Fruit fly (Drosophila melanogaster) whole organism, embryonic: ENCODE measurements around the gene SecS.
A peak's percentile ranks its signal among the peaks of the same experiment; 100 is the strongest.

Experiments
- Ada2b ChIP-seq: fragments of 200-800 bp; sonication (Bioruptor generic); IDR thresholded peaks from 2 replicates; pipeline ENCODE4 v1.3.6; 2022; ENCODE audit warnings: missing biosample characterization, missing genetic modification characterization
- BtbVII ChIP-seq: fragments of 200-800 bp; sonication (Bioruptor generic); optimal IDR thresholded peaks from 3 replicates; lab custom pipeline; 2017; ENCODE audit warnings: missing biosample characterization, mild to moderate bottlenecking, missing genetic modification characterization
- CG11247 ChIP-seq: fragments of 200-800 bp; sonication (Bioruptor generic); IDR thresholded peaks from 2 replicates; pipeline ENCODE4 v1.3.6; 2022; ENCODE audit warnings: missing biosample characterization, missing genetic modification characterization
- CG12659 ChIP-seq: fragments of 200-800 bp; sonication (Bioruptor generic); optimal IDR thresholded peaks from 3 replicates; lab custom pipeline; 2017; ENCODE audit warnings: mild to moderate bottlenecking, missing biosample characterization, missing genetic modification reagents, missing genetic modification characterization
- CG13123 ChIP-seq: fragments of 200-800 bp; sonication (Bioruptor generic); optimal IDR thresholded peaks from 2 replicates; lab custom pipeline; 2016; ENCODE audit warnings: missing biosample characterization, missing genetic modification characterization
- CG13296 ChIP-seq: fragments of 200-800 bp; sonication (Bioruptor generic); optimal IDR thresholded peaks from 3 replicates; lab custom pipeline; 2018; ENCODE audit warnings: missing biosample characterization, mild to moderate bottlenecking, missing genetic modification characterization
- CG14667 ChIP-seq: fragments of 200-800 bp; sonication (Bioruptor generic); IDR thresholded peaks from 2 replicates; pipeline ENCODE4 v1.3.6; 2022; ENCODE audit warnings: missing biosample characterization, missing genetic modification characterization
- CG15514 ChIP-seq: fragments of 200-800 bp; sonication (Bioruptor generic); optimal IDR thresholded peaks from 3 replicates; lab custom pipeline; 2017; ENCODE audit warnings: missing biosample characterization, missing genetic modification characterization, mild to moderate bottlenecking, moderate library complexity, missing genetic modification reagents
- CG15601 ChIP-seq: fragments of 200-800 bp; sonication (Bioruptor generic); optimal IDR thresholded peaks from 3 replicates; lab custom pipeline; 2019; ENCODE audit warnings: missing biosample characterization, mild to moderate bottlenecking, missing genetic modification characterization, moderate library complexity
- CG17361 ChIP-seq: fragments of 200-800 bp; sonication (Bioruptor generic); IDR thresholded peaks from 3 replicates; pipeline ENCODE4 v1.3.6; 2022; ENCODE audit warnings: missing biosample characterization, missing genetic modification characterization
- CG18476 ChIP-seq: fragments of 200-800 bp; sonication (Bioruptor generic); optimal IDR thresholded peaks from 2 replicates; lab custom pipeline; 2016; ENCODE audit warnings: missing biosample characterization, mild to moderate bottlenecking, missing genetic modification characterization
- CG4282 ChIP-seq: fragments of 200-800 bp; sonication (Bioruptor generic); optimal IDR thresholded peaks from 2 replicates; lab custom pipeline; 2016; ENCODE audit warnings: missing biosample characterization, missing genetic modification characterization
- CG7745 ChIP-seq: fragments of 200-800 bp; sonication (Bioruptor generic); optimal IDR thresholded peaks from 2 replicates; lab custom pipeline; 2018; ENCODE audit warnings: missing biosample characterization, mild to moderate bottlenecking, missing genetic modification characterization, moderate library complexity
- CG7786 ChIP-seq: fragments of 200-800 bp; sonication (Bioruptor generic); optimal IDR thresholded peaks from 2 replicates; lab custom pipeline; 2016; ENCODE audit warnings: missing biosample characterization, missing genetic modification characterization
- CG7928 ChIP-seq: fragments of 200-800 bp; sonication (Bioruptor generic); optimal IDR thresholded peaks from 2 replicates; lab custom pipeline; 2017; ENCODE audit warnings: missing biosample characterization, mild to moderate bottlenecking, missing genetic modification characterization
- CG7963 ChIP-seq: fragments of 200-800 bp; sonication (Bioruptor generic); IDR thresholded peaks from 3 replicates; pipeline ENCODE4 v1.3.6; 2022; ENCODE audit warnings: missing biosample characterization, missing genetic modification characterization; ENCODE audit not compliant: partially characterized antibody
- D19A ChIP-seq: fragments of 200-800 bp; optimal IDR thresholded peaks from 3 replicates; lab custom pipeline; 2019; ENCODE audit warnings: missing biosample characterization, mild to moderate bottlenecking, missing genetic modification characterization, moderate library complexity
- Doc3 ChIP-seq: fragments of 200-800 bp; sonication (Bioruptor generic); IDR thresholded peaks from 3 replicates; pipeline ENCODE4 v1.3.6; 2022; ENCODE audit warnings: missing biosample characterization, missing genetic modification characterization; ENCODE audit not compliant: partially characterized antibody
- ERR ChIP-seq: fragments of 200-800 bp; sonication (Bioruptor generic); optimal IDR thresholded peaks from 2 replicates; lab custom pipeline; 2016; ENCODE audit warnings: missing biosample characterization, missing genetic modification characterization
- HmgZ ChIP-seq: fragments of 200-800 bp; sonication (Bioruptor generic); optimal IDR thresholded peaks from 2 replicates; lab custom pipeline; 2018; ENCODE audit warnings: missing biosample characterization, mild to moderate bottlenecking, missing genetic modification characterization
- Meics ChIP-seq: fragments of 200-800 bp; sonication (Bioruptor generic); optimal IDR thresholded peaks from 2 replicates; lab custom pipeline; 2017; ENCODE audit warnings: missing biosample characterization, mild to moderate bottlenecking, missing genetic modification characterization
- Nf-YC ChIP-seq: fragments of 200-800 bp; optimal IDR thresholded peaks from 3 replicates; lab custom pipeline; 2019; ENCODE audit warnings: missing biosample characterization, mild to moderate bottlenecking, missing genetic modification characterization, moderate library complexity
- Pdp1 ChIP-seq, 2 experiments: fragments of 200-800 bp; sonication (Bioruptor generic); optimal IDR thresholded peaks; 3 replicates each; lab custom pipeline; 2016; ENCODE audit warnings: missing biosample characterization in 2 of 2, missing genetic modification characterization in 2 of 2, mild to moderate bottlenecking in 1 of 2, moderate library complexity in 1 of 2
- Six4 ChIP-seq: fragments of 200-800 bp; sonication (Bioruptor generic); optimal IDR thresholded peaks from 2 replicates; lab custom pipeline; 2016; ENCODE audit warnings: missing biosample characterization, missing genetic modification characterization
- bab2 ChIP-seq: fragments of 200-800 bp; sonication (Bioruptor generic); optimal IDR thresholded peaks from 2 replicates; lab custom pipeline; 2016; ENCODE audit warnings: missing biosample characterization, missing genetic modification characterization
- bigmax ChIP-seq: fragments of 200-800 bp; sonication (Bioruptor generic); optimal IDR thresholded peaks from 2 replicates; lab custom pipeline; 2018; ENCODE audit warnings: missing biosample characterization, mild to moderate bottlenecking, missing genetic modification characterization
- bsh ChIP-seq, 2 experiments: fragments of 200-800 bp; sonication (Bioruptor generic); optimal IDR thresholded peaks; 2 replicates each; lab custom pipeline; 2017 to 2018; ENCODE audit warnings: mild to moderate bottlenecking in 2 of 2, missing biosample characterization in 2 of 2, missing genetic modification characterization in 2 of 2, moderate library complexity in 1 of 2
- cato ChIP-seq: fragments of 200-800 bp; sonication (Bioruptor generic); optimal IDR thresholded peaks from 2 replicates; lab custom pipeline; 2016; ENCODE audit warnings: missing biosample characterization, missing genetic modification characterization, borderline replicate concordance
- caup ChIP-seq: fragments of 200-800 bp; sonication (Bioruptor generic); optimal IDR thresholded peaks from 3 replicates; lab custom pipeline; 2017; ENCODE audit warnings: missing biosample characterization, mild to moderate bottlenecking, missing genetic modification characterization, moderate library complexity; ENCODE audit not compliant: severe bottlenecking
- ci ChIP-seq: fragments of 200-800 bp; sonication (Bioruptor generic); IDR thresholded peaks from 3 replicates; pipeline ENCODE4 v1.3.6; 2022; ENCODE audit warnings: missing biosample characterization, missing genetic modification characterization
- corto ChIP-seq: fragments of 200-800 bp; sonication (Bioruptor generic); optimal IDR thresholded peaks from 2 replicates; lab custom pipeline; 2016; ENCODE audit warnings: missing biosample characterization, mild to moderate bottlenecking, missing genetic modification characterization, moderate library complexity
- crp ChIP-seq, 2 experiments: fragments of 200-800 bp; sonication (Bioruptor generic); optimal IDR thresholded peaks; 2 replicates in 1 of 2; 3 replicates in 1 of 2; lab custom pipeline; 2017; ENCODE audit warnings: missing biosample characterization in 2 of 2, missing genetic modification characterization in 2 of 2, mild to moderate bottlenecking in 1 of 2, moderate library complexity in 1 of 2
- dimm ChIP-seq: fragments of 200-800 bp; sonication (Bioruptor generic); IDR thresholded peaks from 2 replicates; pipeline ENCODE4 v1.3.6; 2022; ENCODE audit warnings: missing biosample characterization, missing genetic modification characterization
- ems ChIP-seq: fragments of 200-800 bp; sonication (Bioruptor generic); optimal IDR thresholded peaks from 3 replicates; lab custom pipeline; 2016; ENCODE audit warnings: missing biosample characterization, missing genetic modification characterization
- gcm ChIP-seq: fragments of 200-800 bp; sonication (Bioruptor generic); optimal IDR thresholded peaks from 2 replicates; lab custom pipeline; 2019; ENCODE audit warnings: missing biosample characterization, mild to moderate bottlenecking, missing genetic modification characterization, moderate library complexity
- her ChIP-seq: fragments of 200-800 bp; sonication (Bioruptor generic); optimal IDR thresholded peaks from 2 replicates; lab custom pipeline; 2016; ENCODE audit warnings: missing biosample characterization, missing genetic modification characterization
- hth ChIP-seq: fragments of >200 bp; optimal IDR thresholded peaks from 2 replicates; lab custom pipeline; 2017; ENCODE audit warnings: inconsistent platforms
- kah ChIP-seq: fragments of 200-800 bp; sonication (Bioruptor generic); optimal IDR thresholded peaks from 2 replicates; lab custom pipeline; 2018; ENCODE audit warnings: missing biosample characterization, mild to moderate bottlenecking, missing genetic modification characterization
- lab ChIP-seq: fragments of 200-800 bp; sonication (Bioruptor generic); optimal IDR thresholded peaks from 3 replicates; lab custom pipeline; 2017; ENCODE audit warnings: missing biosample characterization, missing genetic modification characterization, mild to moderate bottlenecking, moderate library complexity, missing genetic modification reagents
- pb ChIP-seq: fragments of 200-800 bp; sonication (Bioruptor generic); optimal IDR thresholded peaks from 3 replicates; lab custom pipeline; 2016; ENCODE audit warnings: missing biosample characterization, missing genetic modification characterization
- pfk ChIP-seq: fragments of 200-800 bp; sonication (Bioruptor generic); optimal IDR thresholded peaks from 2 replicates; lab custom pipeline; 2018; ENCODE audit warnings: missing biosample characterization, mild to moderate bottlenecking, missing genetic modification characterization, moderate library complexity
- phol ChIP-seq: fragments of 200-800 bp; sonication (Bioruptor generic); optimal IDR thresholded peaks from 3 replicates; lab custom pipeline; 2018; ENCODE audit warnings: missing biosample characterization, mild to moderate bottlenecking, missing genetic modification characterization, moderate library complexity
- pita ChIP-seq: fragments of 200-800 bp; sonication (Bioruptor generic); optimal IDR thresholded peaks from 2 replicates; lab custom pipeline; 2017; ENCODE audit warnings: missing biosample characterization, mild to moderate bottlenecking, missing genetic modification characterization
- row ChIP-seq: fragments of 200-800 bp; sonication (Bioruptor generic); IDR thresholded peaks from 3 replicates; pipeline ENCODE4 v1.3.6; 2022; ENCODE audit warnings: missing biosample characterization, missing genetic modification characterization
- sd ChIP-seq: fragments of 200-800 bp; sonication (Bioruptor generic); optimal IDR thresholded peaks from 3 replicates; lab custom pipeline; 2018; ENCODE audit warnings: missing biosample characterization, mild to moderate bottlenecking, missing genetic modification characterization, moderate library complexity
- sima ChIP-seq: fragments of 200-800 bp; sonication (Bioruptor generic); optimal IDR thresholded peaks from 2 replicates; lab custom pipeline; 2016; ENCODE audit warnings: missing biosample characterization, missing genetic modification characterization
- twi ChIP-seq: fragments of 200-800 bp; optimal IDR thresholded peaks from 2 replicates; lab custom pipeline; 2019; ENCODE audit warnings: missing biosample characterization, mild to moderate bottlenecking, missing genetic modification characterization, moderate library complexity
- tx ChIP-seq: fragments of 200-800 bp; sonication (Bioruptor generic); optimal IDR thresholded peaks from 2 replicates; lab custom pipeline; 2016; ENCODE audit warnings: missing biosample characterization, missing genetic modification characterization
- wor ChIP-seq: fragments of 200-800 bp; sonication (Bioruptor generic); IDR thresholded peaks from 2 replicates; pipeline ENCODE4 v1.3.6; 2022; ENCODE audit warnings: missing biosample characterization, missing genetic modification characterization

SecS gene

dm6 chr3R:5622985-5623630, 21.9 kb downstream of the SecS start (continued):
- TF ChIP-seq ERR (GFP tag; lab: Kevin White, UChicago) = peak; percentile 68
- TF ChIP-seq wor = no peak
- peak; percentile 87 for TF ChIP-seq CG15601 (tag; lab: Kevin White, UChicago)
- TF ChIP-seq CG18476 (GFP tag; lab: Kevin White, UChicago) = peak; percentile 64
- peak; percentile 67 for TF ChIP-seq Six4 (GFP tag; lab: Kevin White, UChicago)
- no peak for TF ChIP-seq dimm
- peak; percentile 53 for TF ChIP-seq sima (GFP tag; lab: Kevin White, UChicago)
- peak; percentile 63 for TF ChIP-seq kah (GFP tag; lab: Kevin White, UChicago)
- peak; percentile 72 for TF ChIP-seq her (GFP tag; lab: Kevin White, UChicago)
- peak; percentile 77 for TF ChIP-seq CG15514 (GFP tag; lab: Kevin White, UChicago)
- TF ChIP-seq CG17361 (GFP tag; lab: Robert Waterston, UW) = no peak
- no peak for TF ChIP-seq CG14667 (GFP tag; lab: Robert Waterston, UW)
- peak; percentile 57 for TF ChIP-seq phol (tag; lab: Kevin White, UChicago)
- peak; percentile 33 for TF ChIP-seq ems (GFP tag; lab: Kevin White, UChicago)
- peak; percentile 54 for TF ChIP-seq cato (GFP tag; lab: Kevin White, UChicago)
- peak; percentile 64 to 88 for TF ChIP-seq crp (GFP tag; optimal IDR thresholded peaks at IDR 0.05; lab: Kevin White, UChicago)
- no peak for TF ChIP-seq hth (lab: Kevin White, UChicago)
- peak; percentile 86 for TF ChIP-seq pfk (GFP tag; lab: Kevin White, UChicago)
- TF ChIP-seq HmgZ (tag; lab: Kevin White, UChicago) = peak; percentile 89
- peak; percentile 82 for TF ChIP-seq BtbVII (GFP tag; lab: Kevin White, UChicago)
- TF ChIP-seq Meics (GFP tag; lab: Kevin White, UChicago) = peak; percentile 78
- peak; percentile 62 for TF ChIP-seq D19A (tag; lab: Kevin White, UChicago)
- TF ChIP-seq bsh (GFP tag; optimal IDR thresholded peaks at IDR 0.05; lab: Kevin White, UChicago) = peak; percentile 11 to 82
- peak; percentile 62 for TF ChIP-seq bigmax
- TF ChIP-seq twi (tag; lab: Kevin White, UChicago) = peak; percentile 72
- peak; percentile 79 for TF ChIP-seq gcm (GFP tag; lab: Kevin White, UChicago)
- TF ChIP-seq tx (GFP tag; lab: Kevin White, UChicago) = no peak
- no peak for TF ChIP-seq CG7928 (GFP tag; lab: Kevin White, UChicago)
- no peak for TF ChIP-seq ci (GFP tag; lab: Robert Waterston, UW)
- peak; percentile 72 for TF ChIP-seq pb
- TF ChIP-seq Doc3 = no peak
- peak; percentile 92 for TF ChIP-seq lab (GFP tag; lab: Kevin White, UChicago)
- TF ChIP-seq corto (GFP tag; lab: Kevin White, UChicago) = no peak
- TF ChIP-seq sd (tag; lab: Kevin White, UChicago) = peak; percentile 48
- TF ChIP-seq Ada2b (GFP tag; lab: Robert Waterston, UW) = no peak
- peak; percentile 22 for TF ChIP-seq CG4282 (GFP tag; lab: Kevin White, UChicago)
- TF ChIP-seq caup (GFP tag; lab: Kevin White, UChicago) = peak; percentile 88
- no peak for TF ChIP-seq pita
- TF ChIP-seq Pdp1 (GFP tag; optimal IDR thresholded peaks at IDR 0.05; lab: Kevin White, UChicago) = peak; percentile 35 to 87
- TF ChIP-seq CG7963 = no peak
- peak; percentile 87 for TF ChIP-seq bab2 (GFP tag; lab: Kevin White, UChicago)
- peak; percentile 43 for TF ChIP-seq Nf-YC (tag; lab: Kevin White, UChicago)
- peak; percentile 76 for TF ChIP-seq CG7745
- TF ChIP-seq CG7786 (GFP tag; lab: Kevin White, UChicago) = peak; percentile 50
- TF ChIP-seq CG13123 (GFP tag; lab: Kevin White, UChicago) = peak; percentile 87
- peak; percentile 84 for TF ChIP-seq CG13296 (GFP tag; lab: Kevin White, UChicago)
- TF ChIP-seq CG12659 (GFP tag; lab: Kevin White, UChicago) = peak; percentile 70
- no peak for TF ChIP-seq row (GFP tag; lab: Robert Waterston, UW)
- TF ChIP-seq CG11247 (GFP tag; lab: Robert Waterston, UW) = no peak
